Fruit fly (Drosophila melanogaster) whole organism, embryonic: ENCODE measurements around the gene CG13634.
A peak's percentile ranks its signal among the peaks of the same experiment; 100 is the strongest.

Experiments used
- Awh ChIP-seq: fragments of 200-800 bp; sonication (Bioruptor generic); IDR thresholded peaks from 2 replicates; pipeline ENCODE4, ENCODE4 v1.3.6; 2022; ENCODE audit warnings: missing biosample characterization, missing genetic modification characterization
- B-H1 ChIP-seq: fragments of 200-800 bp; sonication (Bioruptor generic); IDR thresholded peaks from 3 replicates; pipeline ENCODE4 v1.3.6; 2022; ENCODE audit warnings: missing biosample characterization, missing genetic modification characterization
- CG12071 ChIP-seq: fragments of 200-800 bp; sonication (Bioruptor generic); optimal IDR thresholded peaks from 3 replicates; lab custom pipeline; 2018; ENCODE audit warnings: missing biosample characterization, mild to moderate bottlenecking, missing genetic modification characterization
- CG14014 ChIP-seq: fragments of 200-800 bp; sonication (Bioruptor generic); IDR thresholded peaks from 2 replicates; pipeline ENCODE4 v1.3.6; 2022; ENCODE audit warnings: missing biosample characterization, missing genetic modification characterization
- CG15696 ChIP-seq: fragments of 200-800 bp; sonication (Bioruptor generic); optimal IDR thresholded peaks from 2 replicates; lab custom pipeline; 2019; ENCODE audit warnings: missing biosample characterization, mild to moderate bottlenecking, missing genetic modification characterization, moderate library complexity
- CG17359 ChIP-seq: fragments of 200-800 bp; sonication (Bioruptor generic); optimal IDR thresholded peaks from 3 replicates; lab custom pipeline; 2018; ENCODE audit warnings: missing biosample characterization, mild to moderate bottlenecking, missing genetic modification characterization, moderate library complexity
- CG18619 ChIP-seq: fragments of 200-800 bp; sonication (Bioruptor generic); optimal IDR thresholded peaks from 3 replicates; lab custom pipeline; 2017; ENCODE audit warnings: missing biosample characterization, mild to moderate bottlenecking, missing genetic modification characterization
- CG2678 ChIP-seq: fragments of 200-800 bp; sonication (Bioruptor generic); optimal IDR thresholded peaks from 3 replicates; lab custom pipeline; 2019; ENCODE audit warnings: missing biosample characterization, mild to moderate bottlenecking, missing genetic modification characterization, moderate library complexity
- CG30403 ChIP-seq: fragments of 200-800 bp; sonication (Bioruptor generic); optimal IDR thresholded peaks from 3 replicates; lab custom pipeline; 2016; ENCODE audit warnings: missing biosample characterization, missing genetic modification characterization
- CG3065 ChIP-seq: fragments of 200-800 bp; sonication (Bioruptor generic); optimal IDR thresholded peaks from 2 replicates; lab custom pipeline; 2016; ENCODE audit warnings: missing biosample characterization, missing genetic modification characterization
- CG3847 ChIP-seq: fragments of 200-800 bp; sonication (Bioruptor generic); IDR thresholded peaks from 2 replicates; pipeline ENCODE4 v1.3.6; 2022; ENCODE audit warnings: missing biosample characterization, missing genetic modification characterization
- CG6654 ChIP-seq: fragments of 200-800 bp; sonication (Bioruptor generic); optimal IDR thresholded peaks from 2 replicates; lab custom pipeline; 2017; ENCODE audit warnings: missing biosample characterization, mild to moderate bottlenecking, missing genetic modification characterization
- CG7556 ChIP-seq: fragments of 200-800 bp; sonication (Bioruptor generic); optimal IDR thresholded peaks from 2 replicates; lab custom pipeline; 2017; ENCODE audit warnings: missing biosample characterization, mild to moderate bottlenecking, missing genetic modification characterization
- CG7928 ChIP-seq: fragments of 200-800 bp; sonication (Bioruptor generic); optimal IDR thresholded peaks from 2 replicates; lab custom pipeline; 2017; ENCODE audit warnings: missing biosample characterization, mild to moderate bottlenecking, missing genetic modification characterization
- CG8290 ChIP-seq, 3 experiments: fragments of 200-800 bp; sonication (Bioruptor generic); optimal IDR thresholded peaks; 2 replicates each; lab custom pipeline; 2016 to 2019; ENCODE audit warnings: missing biosample characterization in 3 of 3, missing genetic modification characterization in 3 of 3, mild to moderate bottlenecking in 2 of 3, moderate library complexity in 1 of 3
- CG8944 ChIP-seq: fragments of 200-800 bp; sonication (Bioruptor generic); optimal IDR thresholded peaks from 3 replicates; lab custom pipeline; 2016; ENCODE audit warnings: missing biosample characterization, missing genetic modification characterization
- CG9797 ChIP-seq: fragments of 200-800 bp; sonication (Bioruptor generic); optimal IDR thresholded peaks from 3 replicates; lab custom pipeline; 2018; ENCODE audit warnings: missing biosample characterization, mild to moderate bottlenecking, missing genetic modification characterization
- CG9932 ChIP-seq: fragments of 200-800 bp; sonication (Bioruptor generic); IDR thresholded peaks from 2 replicates; pipeline ENCODE4 v1.3.6; 2022; ENCODE audit warnings: missing biosample characterization, missing genetic modification characterization
- Dek ChIP-seq: fragments of 200-800 bp; sonication (Bioruptor generic); optimal IDR thresholded peaks from 3 replicates; lab custom pipeline; 2019; ENCODE audit warnings: missing biosample characterization, mild to moderate bottlenecking, missing genetic modification characterization, moderate library complexity
- Dfd ChIP-seq, 2 experiments: fragments of >200 bp; optimal IDR thresholded peaks; 2 replicates each; lab custom pipeline; 2017; ENCODE audit warnings: missing biosample characterization in 2 of 2, missing genetic modification characterization in 2 of 2
- Gsc ChIP-seq: fragments of 200-800 bp; sonication (Bioruptor generic); IDR thresholded peaks from 2 replicates; pipeline ENCODE4 v1.3.6; 2022; ENCODE audit warnings: missing biosample characterization, missing genetic modification characterization
- Kr ChIP-seq: fragments of 200-800 bp; sonication (Bioruptor generic); optimal IDR thresholded peaks from 2 replicates; lab custom pipeline; 2017; ENCODE audit warnings: missing biosample characterization, mild to moderate bottlenecking, missing genetic modification characterization
- Med ChIP-seq: fragments of 200-800 bp; sonication (Bioruptor generic); peaks from one replicate; lab custom pipeline; 2016; ENCODE audit warnings: missing biosample characterization, missing genetic modification characterization, mild to moderate bottlenecking, inconsistent platforms, moderate library complexity
- Myb ChIP-seq: fragments of 200-800 bp; sonication (Bioruptor generic); optimal IDR thresholded peaks from 2 replicates; lab custom pipeline; 2016; ENCODE audit warnings: missing biosample characterization, missing genetic modification characterization
- Nf-YC ChIP-seq: fragments of 200-800 bp; optimal IDR thresholded peaks from 3 replicates; lab custom pipeline; 2019; ENCODE audit warnings: missing biosample characterization, mild to moderate bottlenecking, missing genetic modification characterization, moderate library complexity
- Oaz ChIP-seq: fragments of 200-800 bp; sonication (Bioruptor generic); IDR thresholded peaks from 2 replicates; pipeline ENCODE4 v1.3.6; 2022; ENCODE audit warnings: missing biosample characterization, missing genetic modification characterization
- Poxn ChIP-seq: fragments of 200-800 bp; sonication (Bioruptor generic); IDR thresholded peaks from 2 replicates; pipeline ENCODE4 v1.3.6; 2022; ENCODE audit warnings: missing biosample characterization, missing genetic modification characterization
- Sry-β ChIP-seq: fragments of 200-800 bp; sonication (Bioruptor generic); optimal IDR thresholded peaks from 2 replicates; lab custom pipeline; 2018; ENCODE audit warnings: missing biosample characterization, mild to moderate bottlenecking, missing genetic modification characterization, moderate library complexity
- Sry-δ ChIP-seq: fragments of 200-800 bp; sonication (Bioruptor generic); optimal IDR thresholded peaks from 2 replicates; lab custom pipeline; 2016; ENCODE audit warnings: missing biosample characterization, missing genetic modification characterization
- ara ChIP-seq: fragments of 200-800 bp; sonication (Bioruptor generic); IDR thresholded peaks from 2 replicates; pipeline ENCODE4 v1.3.6; 2022; ENCODE audit warnings: missing biosample characterization, missing genetic modification characterization
- bcd ChIP-seq: fragments of 200-800 bp; sonication (Bioruptor generic); optimal IDR thresholded peaks from 2 replicates; lab custom pipeline; 2017; ENCODE audit warnings: missing biosample characterization, mild to moderate bottlenecking, missing genetic modification characterization
- bigmax ChIP-seq: fragments of 200-800 bp; sonication (Bioruptor generic); optimal IDR thresholded peaks from 2 replicates; lab custom pipeline; 2018; ENCODE audit warnings: missing biosample characterization, mild to moderate bottlenecking, missing genetic modification characterization
- chn ChIP-seq: fragments of 200-800 bp; sonication (Bioruptor generic); optimal IDR thresholded peaks from 2 replicates; lab custom pipeline; 2016; ENCODE audit warnings: missing biosample characterization, missing genetic modification characterization
- crp ChIP-seq, 2 experiments: fragments of 200-800 bp; sonication (Bioruptor generic); optimal IDR thresholded peaks; 2 replicates in 1 of 2; 3 replicates in 1 of 2; lab custom pipeline; 2017; ENCODE audit warnings: missing biosample characterization in 2 of 2, missing genetic modification characterization in 2 of 2, mild to moderate bottlenecking in 1 of 2, moderate library complexity in 1 of 2
- dan ChIP-seq: fragments of 200-800 bp; sonication (Bioruptor generic); IDR thresholded peaks from 2 replicates; pipeline ENCODE4 v1.3.6; 2022; ENCODE audit warnings: missing biosample characterization, missing genetic modification characterization
- dysf ChIP-seq: fragments of 200-800 bp; sonication (Bioruptor generic); IDR thresholded peaks from 3 replicates; pipeline ENCODE4 v1.3.6; 2022; ENCODE audit warnings: missing biosample characterization, missing genetic modification characterization
- ham ChIP-seq: fragments of 200-800 bp; sonication (Bioruptor generic); IDR thresholded peaks from 2 replicates; pipeline ENCODE4 v1.3.6; 2022; ENCODE audit warnings: missing biosample characterization, missing genetic modification characterization
- hb ChIP-seq: fragments of 200-800 bp; sonication (Bioruptor generic); IDR thresholded peaks from 3 replicates; pipeline ENCODE4 v1.3.6; 2022; ENCODE audit warnings: missing biosample characterization, missing genetic modification characterization; ENCODE audit not compliant: partially characterized antibody
- hth ChIP-seq: fragments of >200 bp; optimal IDR thresholded peaks from 2 replicates; lab custom pipeline; 2017; ENCODE audit warnings: inconsistent platforms
- insv ChIP-seq, 2 experiments: fragments of 200-800 bp; sonication (Bioruptor generic); optimal IDR thresholded peaks; 3 replicates each; lab custom pipeline; 2016 to 2018; ENCODE audit warnings: missing biosample characterization in 2 of 2, missing genetic modification characterization in 2 of 2
- kah ChIP-seq: fragments of 200-800 bp; sonication (Bioruptor generic); optimal IDR thresholded peaks from 2 replicates; lab custom pipeline; 2018; ENCODE audit warnings: missing biosample characterization, mild to moderate bottlenecking, missing genetic modification characterization
- pho ChIP-seq: fragments of 200-800 bp; sonication (Bioruptor generic); optimal IDR thresholded peaks from 2 replicates; lab custom pipeline; 2016; ENCODE audit warnings: missing biosample characterization, missing genetic modification characterization
- slbo ChIP-seq: fragments of 200-800 bp; sonication (Bioruptor generic); IDR thresholded peaks from 2 replicates; pipeline ENCODE4 v1.3.6; 2022; ENCODE audit warnings: missing biosample characterization, missing genetic modification characterization
- so ChIP-seq: fragments of 200-800 bp; sonication (Bioruptor generic); IDR thresholded peaks from 3 replicates; pipeline ENCODE4 v1.3.6; 2022; ENCODE audit warnings: missing biosample characterization, missing genetic modification characterization
- ssp ChIP-seq: fragments of 200-800 bp; sonication (Bioruptor generic); IDR thresholded peaks from 2 replicates; pipeline ENCODE4 v1.3.6; 2022; ENCODE audit warnings: missing biosample characterization, missing genetic modification characterization
- stwl ChIP-seq: fragments of 200-800 bp; sonication (Bioruptor generic); optimal IDR thresholded peaks from 3 replicates; lab custom pipeline; 2018; ENCODE audit warnings: missing biosample characterization, mild to moderate bottlenecking, missing genetic modification characterization, moderate library complexity
- tin ChIP-seq: fragments of 200-800 bp; sonication (Bioruptor generic); optimal IDR thresholded peaks from 3 replicates; lab custom pipeline; 2016; ENCODE audit warnings: missing biosample characterization, missing genetic modification characterization
- ttk ChIP-seq: fragments of 200-800 bp; sonication (Bioruptor generic); IDR thresholded peaks from 2 replicates; pipeline ENCODE4 v2.1.2; 2022; ENCODE audit warnings: missing biosample characterization, missing genetic modification characterization
- zen2 ChIP-seq: fragments of 200-800 bp; sonication (Bioruptor generic); IDR thresholded peaks from 3 replicates; pipeline ENCODE4 v1.3.6; 2022; ENCODE audit warnings: missing biosample characterization, missing genetic modification characterization; ENCODE audit not compliant: partially characterized antibody

CG13634 gene

dm6 chr3R:24771273-24772231 is 18.4 kb downstream of the CG13634 start, which contains the start of gene CG42331 (continued):
- 0 out of 2 replicates have a peak, but pooled peaks have one; percentile 6 for TF ChIP-seq CG9932
- no peak for TF ChIP-seq chn (GFP tag; lab: Kevin White, UChicago)
- no peak for TF ChIP-seq Dfd (GFP tag; optimal IDR thresholded peaks at IDR 0.05; lab: Kevin White, UChicago)
- TF ChIP-seq CG6654 (GFP tag; lab: Kevin White, UChicago): peak; percentile 6
- TF ChIP-seq ttk (GFP tag; lab: Robert Waterston, UW): peak; percentile 57
- no peak for TF ChIP-seq Gsc
- TF ChIP-seq zen2 (GFP tag; lab: Robert Waterston, UW): 0 out of 3 replicates have a peak, but pooled peaks have one; percentile 40
- no peak for TF ChIP-seq hb (GFP tag; lab: Robert Waterston, UW)
- no peak for TF ChIP-seq ara (GFP tag; lab: Robert Waterston, UW)
- no peak for TF ChIP-seq ssp (GFP tag; lab: Robert Waterston, UW)
- peak; percentile 47; the same call in 1 of the 2 replicates for TF ChIP-seq slbo (GFP tag; lab: Robert Waterston, UW)
- TF ChIP-seq dysf (GFP tag; lab: Robert Waterston, UW): peak; percentile 83
- peak; percentile 83 for TF ChIP-seq CG2678 (tag; lab: Kevin White, UChicago)
- peak; percentile 2 for TF ChIP-seq tin (GFP tag; lab: Kevin White, UChicago)
- peak; percentile 18 for TF ChIP-seq CG12071 (GFP tag; lab: Kevin White, UChicago)
- no peak for TF ChIP-seq Poxn (GFP tag; lab: Robert Waterston, UW)
- TF ChIP-seq CG8944: no peak
- no peak for TF ChIP-seq kah (GFP tag; lab: Kevin White, UChicago)
- TF ChIP-seq Dek (tag; lab: Kevin White, UChicago): peak; percentile 60
- peak; percentile 73 for TF ChIP-seq CG7556 (GFP tag; lab: Kevin White, UChicago)
- peak; percentile 38 for TF ChIP-seq bcd (GFP tag; lab: Kevin White, UChicago)
- TF ChIP-seq Med (GFP tag; lab: Kevin White, UChicago): peak; percentile 85
- peak; percentile 57; the same call in 2 of the 3 replicates for TF ChIP-seq B-H1 (GFP tag; lab: Robert Waterston, UW)
- no peak for TF ChIP-seq Oaz (GFP tag; lab: Robert Waterston, UW)
- TF ChIP-seq crp (GFP tag; optimal IDR thresholded peaks at IDR 0.05; lab: Kevin White, UChicago): no peak
- TF ChIP-seq pho: peak; percentile 50
- no peak for TF ChIP-seq CG14014 (GFP tag; lab: Robert Waterston, UW)
- no peak for TF ChIP-seq CG9797
- no peak for TF ChIP-seq Sry-δ (GFP tag; lab: Kevin White, UChicago)
- TF ChIP-seq bigmax (GFP tag; lab: Kevin White, UChicago): no peak
- TF ChIP-seq dan: no peak
- no peak for TF ChIP-seq Sry-β (GFP tag; lab: Kevin White, UChicago)
- TF ChIP-seq ham (GFP tag; lab: Robert Waterston, UW): no peak
- no peak for TF ChIP-seq CG8290 (GFP tag; optimal IDR thresholded peaks at IDR 0.05; lab: Kevin White, UChicago)
- peak in 1 of 2 experiments; percentile 27 for TF ChIP-seq CG8290 (tag; optimal IDR thresholded peaks at IDR 0.05; lab: Kevin White, UChicago)
- TF ChIP-seq Myb (GFP tag; lab: Kevin White, UChicago): peak; percentile 21
- no peak for TF ChIP-seq Kr (GFP tag; lab: Kevin White, UChicago)
- peak; percentile 67 for TF ChIP-seq CG18619
- no peak for TF ChIP-seq insv (GFP tag; optimal IDR thresholded peaks at IDR 0.05; lab: Kevin White, UChicago)
- peak; percentile 57 for TF ChIP-seq CG17359 (tag; lab: Kevin White, UChicago)
- TF ChIP-seq Nf-YC (tag; lab: Kevin White, UChicago): peak; percentile 65
- no peak for TF ChIP-seq Awh (GFP tag; lab: Robert Waterston, UW)
- peak; percentile 81 for TF ChIP-seq CG30403 (GFP tag; lab: Kevin White, UChicago)
- TF ChIP-seq hth: no peak
- no peak for TF ChIP-seq CG3065
- no peak for TF ChIP-seq CG15696
- peak; percentile 27; the same call in 1 of the 2 replicates for TF ChIP-seq CG3847 (GFP tag; lab: Robert Waterston, UW)
- peak; percentile 35; the same call in 1 of the 3 replicates for TF ChIP-seq so
- no peak for TF ChIP-seq CG7928 (GFP tag; lab: Kevin White, UChicago)
- no peak for TF ChIP-seq stwl (tag; lab: Kevin White, UChicago)
